Worm (Caenorhabditis elegans) whole organism, young adult: ENCODE measurements around the gene bmk-1.
A peak's percentile ranks its signal among the peaks of the same experiment; 100 is the strongest.

Experiments
- B0336.3 ChIP-seq: fragments of 200-800 bp; sonication (Bioruptor generic); IDR thresholded peaks from 2 replicates; pipeline ENCODE4 v1.3.6; 2022; ENCODE audit warnings: missing genetic modification characterization, missing compliant biosample characterization
- C06A6.2 ChIP-seq: fragments of 200-800 bp; sonication (Bioruptor generic); conservative IDR thresholded peaks from 2 replicates; pipeline ENCODE4 v1.3.6; 2022; ENCODE audit warnings: missing genetic modification characterization, missing compliant biosample characterization
- F22D6.2 ChIP-seq: sonication (generic microtip); optimal IDR thresholded peaks from 2 replicates; lab custom pipeline; 2016; ENCODE audit warnings: mild to moderate bottlenecking, missing genetic modification characterization, missing compliant biosample characterization
- F55B11.4 ChIP-seq: sonication (generic microtip); optimal IDR thresholded peaks from 2 replicates; lab custom pipeline; 2016; ENCODE audit warnings: missing compliant biosample characterization, missing genetic modification characterization, borderline replicate concordance; ENCODE audit not compliant: insufficient read depth
- F57A8.1 ChIP-seq: fragments of 200-800 bp; sonication (Bioruptor generic); optimal IDR thresholded peaks from 2 replicates; lab custom pipeline; 2018; ENCODE audit warnings: mild to moderate bottlenecking, missing genetic modification characterization, moderate library complexity, missing compliant biosample characterization
- F57C9.4 ChIP-seq: sonication (generic microtip); optimal IDR thresholded peaks from 2 replicates; lab custom pipeline; 2017; ENCODE audit warnings: mild to moderate bottlenecking, missing genetic modification characterization, missing compliant biosample characterization
- K12H6.12 ChIP-seq: fragments of 200-800 bp; sonication (Bioruptor generic); optimal IDR thresholded peaks from 2 replicates; lab custom pipeline; 2018; ENCODE audit warnings: mild to moderate bottlenecking, missing genetic modification characterization, missing compliant biosample characterization
- athp-1 ChIP-seq: sonication (generic microtip); optimal IDR thresholded peaks from 2 replicates; lab custom pipeline; 2017; ENCODE audit warnings: mild to moderate bottlenecking, missing genetic modification characterization, missing compliant biosample characterization
- attf-3 ChIP-seq: fragments of 200-800 bp; sonication (Bioruptor generic); conservative IDR thresholded peaks from 2 replicates; pipeline ENCODE4 v1.3.6; 2022; ENCODE audit warnings: missing genetic modification reagents, missing genetic modification characterization, missing compliant biosample characterization
- attf-5 ChIP-seq: fragments of 200-800 bp; sonication (Bioruptor generic); optimal IDR thresholded peaks from 2 replicates; lab custom pipeline; 2018; ENCODE audit warnings: mild to moderate bottlenecking, missing genetic modification characterization, missing compliant biosample characterization
- attf-6 ChIP-seq: fragments of 200-800 bp; sonication (Bioruptor generic); IDR thresholded peaks from 2 replicates; pipeline ENCODE4 v1.3.6; 2022; ENCODE audit warnings: missing genetic modification reagents, missing genetic modification characterization, missing compliant biosample characterization
- ccch-3 ChIP-seq: fragments of 200-800 bp; sonication (Bioruptor generic); optimal IDR thresholded peaks from 2 replicates; lab custom pipeline; 2018; ENCODE audit warnings: mild to moderate bottlenecking, missing genetic modification characterization, missing compliant biosample characterization
- cebp-1 ChIP-seq, 2 experiments: fragments of 200-800 bp in 1 of 2; sonication (Bioruptor generic) in 1 of 2; sonication (generic microtip) in 1 of 2; IDR thresholded peaks in 1 of 2; optimal IDR thresholded peaks in 1 of 2; 2 replicates each; pipeline versions ENCODE4 v1.3.6 to Lab custom; 2017 to 2022; ENCODE audit warnings: missing compliant biosample characterization in 2 of 2, missing genetic modification characterization in 2 of 2, mild to moderate bottlenecking in 1 of 2, missing genetic modification reagents in 1 of 2, moderate library complexity in 1 of 2
- ceh-100 ChIP-seq: fragments of 200-800 bp; sonication (Bioruptor generic); IDR thresholded peaks from 2 replicates; pipeline ENCODE4 v1.3.6; 2022; ENCODE audit warnings: missing genetic modification reagents, missing genetic modification characterization, missing compliant biosample characterization
- ceh-27 ChIP-seq: fragments of 200-800 bp; sonication (Bioruptor generic); optimal IDR thresholded peaks from 2 replicates; lab custom pipeline; 2018; ENCODE audit warnings: mild to moderate bottlenecking, missing genetic modification characterization, moderate library complexity, missing compliant biosample characterization
- ceh-91 ChIP-seq: fragments of 200-800 bp; sonication (Bioruptor generic); IDR thresholded peaks from 2 replicates; pipeline ENCODE4 v1.3.6; 2022; ENCODE audit warnings: missing genetic modification reagents, missing genetic modification characterization, missing compliant biosample characterization
- dpff-1 ChIP-seq: sonication (generic microtip); optimal IDR thresholded peaks from 2 replicates; lab custom pipeline; 2017; ENCODE audit warnings: mild to moderate bottlenecking, missing genetic modification characterization, missing compliant biosample characterization
- dpl-1 ChIP-seq: fragments of 150-350 bp; optimal IDR thresholded peaks from 2 replicates; lab custom pipeline; 2014; ENCODE audit warnings: missing biosample characterization, missing genetic modification reagents, missing genetic modification characterization
- ekl-4 ChIP-seq: fragments of 200-800 bp; sonication (Bioruptor generic); IDR thresholded peaks from 2 replicates; pipeline ENCODE4 v1.3.6; 2022; ENCODE audit warnings: missing genetic modification reagents, missing genetic modification characterization, missing compliant biosample characterization
- ets-4 ChIP-seq: fragments of 200-800 bp; sonication (Bioruptor generic); optimal IDR thresholded peaks from 2 replicates; lab custom pipeline; 2018; ENCODE audit warnings: mild to moderate bottlenecking, missing genetic modification characterization, missing compliant biosample characterization
- hlh-12 ChIP-seq: sonication (generic microtip); optimal IDR thresholded peaks from 2 replicates; lab custom pipeline; 2016; ENCODE audit warnings: missing genetic modification characterization, missing compliant biosample characterization
- hsf-1 ChIP-seq: fragments of 200-800 bp; sonication (Bioruptor generic); IDR thresholded peaks from 2 replicates; pipeline ENCODE4 v1.3.6; 2022; ENCODE audit warnings: missing genetic modification reagents, missing genetic modification characterization, missing compliant biosample characterization
- lin-35 ChIP-seq, 3 experiments: fragments of 150-350 bp in 2 of 3; sonication (generic microtip) in 1 of 3; optimal IDR thresholded peaks; 2 replicates each; lab custom pipeline; 2014 to 2018; ENCODE audit warnings: missing biosample characterization in 3 of 3, missing genetic modification characterization in 3 of 3, missing genetic modification reagents in 3 of 3
- lin-54 ChIP-seq: fragments of 200-800 bp; sonication (Bioruptor generic); optimal IDR thresholded peaks from 2 replicates; lab custom pipeline; 2018; ENCODE audit warnings: mild to moderate bottlenecking, missing genetic modification characterization, missing compliant biosample characterization
- lsy-27 ChIP-seq: sonication (generic microtip); optimal IDR thresholded peaks from 2 replicates; lab custom pipeline; 2017; ENCODE audit warnings: missing genetic modification characterization, mild to moderate bottlenecking, missing compliant biosample characterization, antibody characterized with exemption, missing genotype, borderline replicate concordance; ENCODE audit not compliant: insufficient read depth
- madf-3 ChIP-seq: fragments of 200-800 bp; sonication (Bioruptor generic); IDR thresholded peaks from 2 replicates; pipeline ENCODE4 v1.3.6; 2022; ENCODE audit warnings: missing genetic modification reagents, missing genetic modification characterization, missing compliant biosample characterization
- madf-6 ChIP-seq: fragments of 200-800 bp; sonication (Bioruptor generic); IDR thresholded peaks from 2 replicates; pipeline ENCODE4 v1.3.6; 2022; ENCODE audit warnings: missing genetic modification reagents, missing genetic modification characterization, missing compliant biosample characterization
- mcd-1 ChIP-seq: fragments of 200-800 bp; sonication (Bioruptor generic); IDR thresholded peaks from 2 replicates; pipeline ENCODE4 v1.3.6; 2022; ENCODE audit warnings: missing genetic modification reagents, missing genetic modification characterization, missing compliant biosample characterization
- mel-28 ChIP-seq: sonication (generic microtip); optimal IDR thresholded peaks from 2 replicates; lab custom pipeline; 2016; ENCODE audit warnings: borderline replicate concordance, mild to moderate bottlenecking, missing genetic modification characterization, missing compliant biosample characterization
- nfyb-1 ChIP-seq: fragments of 200-800 bp; sonication (Bioruptor generic); IDR thresholded peaks from 2 replicates; pipeline ENCODE4 v1.3.6; 2022; ENCODE audit warnings: missing genetic modification reagents, missing genetic modification characterization, missing compliant biosample characterization
- nhr-27 ChIP-seq: fragments of 200-800 bp; sonication (Bioruptor generic); optimal IDR thresholded peaks from 2 replicates; lab custom pipeline; 2018; ENCODE audit warnings: mild to moderate bottlenecking, missing genetic modification characterization, moderate library complexity, missing compliant biosample characterization
- nhr-90 ChIP-seq: sonication (generic microtip); optimal IDR thresholded peaks from 2 replicates; lab custom pipeline; 2016; ENCODE audit warnings: missing genotype, mild to moderate bottlenecking, missing genetic modification characterization, missing compliant biosample characterization
- rcor-1 ChIP-seq: fragments of 200-800 bp; sonication (Bioruptor generic); IDR thresholded peaks from 2 replicates; pipeline ENCODE4 v1.3.6; 2022; ENCODE audit warnings: missing genetic modification reagents, missing genetic modification characterization, missing compliant biosample characterization
- rpc-1 ChIP-seq, 2 experiments: fragments of 150-350 bp in 1 of 2; sonication (generic microtip) in 1 of 2; optimal IDR thresholded peaks; 2 replicates each; lab custom pipeline; 2014 to 2018; ENCODE audit warnings: missing biosample characterization in 1 of 2, missing genetic modification characterization in 1 of 2, missing genetic modification reagents in 1 of 2, missing genotype in 1 of 2
- sdz-38 ChIP-seq: sonication (generic microtip); optimal IDR thresholded peaks from 2 replicates; lab custom pipeline; 2016; ENCODE audit warnings: missing genotype, missing genetic modification characterization, missing compliant biosample characterization
- snpc-3.4 ChIP-seq: sonication (generic microtip); optimal IDR thresholded peaks from 2 replicates; lab custom pipeline; 2017; ENCODE audit warnings: missing genetic modification characterization, mild to moderate bottlenecking, missing compliant biosample characterization, antibody characterized with exemption, moderate library complexity, missing genotype, missing genetic modification reagents
- sptf-2 ChIP-seq: fragments of 200-800 bp; sonication (Bioruptor generic); optimal IDR thresholded peaks from 2 replicates; lab custom pipeline; 2018; ENCODE audit warnings: mild to moderate bottlenecking, missing genetic modification characterization, missing compliant biosample characterization
- tlf-1 ChIP-seq: fragments of 200-800 bp; sonication (Bioruptor generic); optimal IDR thresholded peaks from 2 replicates; lab custom pipeline; 2018; ENCODE audit warnings: mild to moderate bottlenecking, missing genetic modification characterization, missing compliant biosample characterization
- unc-130 ChIP-seq: sonication (generic microtip); optimal IDR thresholded peaks from 2 replicates; lab custom pipeline; 2016; ENCODE audit warnings: missing genetic modification reagents, missing genetic modification characterization, missing compliant biosample characterization
- zfh-2 ChIP-seq: fragments of 200-800 bp; sonication (Bioruptor generic); conservative IDR thresholded peaks from 2 replicates; pipeline ENCODE4 v1.3.6; 2022; ENCODE audit warnings: missing genetic modification reagents, missing genetic modification characterization, missing compliant biosample characterization
- ztf-18 ChIP-seq: sonication (generic microtip); optimal IDR thresholded peaks from 2 replicates; lab custom pipeline; 2016; ENCODE audit warnings: missing genotype, mild to moderate bottlenecking, missing genetic modification characterization, missing compliant biosample characterization
- ztf-25 ChIP-seq: fragments of 200-800 bp; sonication (Bioruptor generic); IDR thresholded peaks from 2 replicates; pipeline ENCODE4 v1.3.6; 2022; ENCODE audit warnings: missing genetic modification reagents, missing genetic modification characterization, missing compliant biosample characterization
- ztf-28 ChIP-seq: fragments of 200-800 bp; sonication (Bioruptor generic); IDR thresholded peaks from 2 replicates; pipeline ENCODE4 v1.3.6; 2022; ENCODE audit warnings: missing genetic modification reagents, missing genetic modification characterization, missing compliant biosample characterization

The bmk-1 gene

DNA sequence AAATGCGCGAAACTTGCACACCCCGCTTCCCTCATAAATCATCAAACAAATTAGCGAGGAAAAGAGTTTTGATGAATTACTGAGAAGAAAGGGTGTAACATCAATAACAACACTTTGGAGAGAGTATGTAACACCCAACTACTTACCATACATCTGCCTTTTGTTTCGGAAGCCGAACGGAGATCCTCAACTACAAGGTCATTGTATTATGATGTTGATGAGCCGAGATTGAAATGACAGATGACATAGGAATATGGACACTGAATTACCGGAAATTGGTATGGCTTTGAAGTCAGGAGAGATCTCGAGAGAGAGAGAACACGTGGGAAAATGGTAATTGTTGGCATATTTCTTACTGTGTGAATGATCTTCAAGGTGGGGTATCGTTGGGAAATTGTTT, 30.8 kb downstream of the bmk-1 start:
- TF ChIP-seq tlf-1 (GFP tag; lab: Kevin White, UChicago) (no peak), zfh-2 (GFP tag; lab: Robert Waterston, UW) (no peak), sptf-2 (GFP tag; lab: Kevin White, UChicago) (no peak), lin-54 (GFP tag; lab: Kevin White, UChicago) (no peak), ztf-18 (tag; lab: Kevin White, UChicago) (no peak), snpc-3.4 (tag; lab: Kevin White, UChicago) (no peak), lin-35 (GFP tag; optimal IDR thresholded peaks at IDR 0.05; lab: Kevin White, UChicago) (no peak), ccch-3 (no peak), mel-28 (tag; lab: Kevin White, UChicago) (no peak), madf-6 (GFP tag; lab: Robert Waterston, UW) (no peak), nhr-27 (tag; lab: Kevin White, UChicago) (no peak), ets-4 (GFP tag; lab: Kevin White, UChicago) (no peak), F57A8.1 (GFP tag; lab: Kevin White, UChicago) (no peak)

DNA sequence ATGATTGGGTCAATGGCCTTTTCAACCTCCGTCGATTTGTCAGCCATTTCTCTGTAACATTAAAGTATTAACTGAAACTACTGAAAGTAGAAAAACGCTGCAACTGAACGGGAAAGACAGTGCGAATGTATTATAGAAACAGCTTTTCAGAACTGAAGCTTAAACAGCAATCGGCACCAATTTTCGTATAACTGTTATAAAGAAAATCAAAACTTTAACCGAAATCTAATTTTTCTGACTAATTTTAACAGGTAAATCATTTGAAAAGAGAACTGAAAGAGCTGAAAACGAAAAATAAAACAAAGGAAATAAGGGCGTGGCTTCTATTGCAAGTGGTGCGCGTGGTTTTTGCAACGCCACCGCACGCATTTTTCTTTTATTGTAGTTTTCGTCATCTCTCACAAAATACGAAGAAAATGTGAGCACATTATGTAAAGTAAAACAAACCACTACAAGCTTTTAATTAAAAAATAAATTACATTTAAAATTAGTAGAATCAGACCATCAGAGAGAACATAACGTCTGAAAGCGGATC, 31.8 kb downstream of the bmk-1 start, which contains the start of gene rrsr-1:
Gene rrsr-1, minus strand, starts transcription at position 51 of the 535 bp plus-strand sequence.
- no peak for TF ChIP-seq attf-3 (GFP tag; lab: Robert Waterston, UW)
- no peak for TF ChIP-seq nhr-90 (tag; lab: Kevin White, UChicago)
- TF ChIP-seq ztf-28 (GFP tag; lab: Robert Waterston, UW): no peak
- TF ChIP-seq sptf-2 (GFP tag; lab: Kevin White, UChicago): no peak
- TF ChIP-seq ztf-18 (tag; lab: Kevin White, UChicago): no peak
- no peak for TF ChIP-seq rcor-1 (GFP tag; lab: Robert Waterston, UW)
- no peak for TF ChIP-seq B0336.3 (GFP tag; lab: Robert Waterston, UW)
- no peak for TF ChIP-seq F57A8.1 (GFP tag; lab: Kevin White, UChicago)
- TF ChIP-seq madf-3 (GFP tag; lab: Robert Waterston, UW): no peak
- TF ChIP-seq ceh-91 (GFP tag; lab: Robert Waterston, UW): no peak
- peak; percentile 31; the same call in 1 of the 2 replicates for TF ChIP-seq madf-6 (GFP tag; lab: Robert Waterston, UW)
- TF ChIP-seq snpc-3.4 (tag; lab: Kevin White, UChicago): peak; percentile 14
- no peak for TF ChIP-seq lsy-27 (tag; lab: Kevin White, UChicago)
- 0 out of 2 replicates have a peak, but pooled peaks have one; percentile 20 for TF ChIP-seq mcd-1 (GFP tag; lab: Robert Waterston, UW)
- TF ChIP-seq rpc-1 (optimal IDR thresholded peaks at IDR 0.05; lab: Kevin White, UChicago): peak; percentile 11
- TF ChIP-seq rpc-1 (tag; optimal IDR thresholded peaks at IDR 0.05; lab: Kevin White, UChicago): no peak
- peak; percentile 78 for TF ChIP-seq ceh-100 (GFP tag; lab: Robert Waterston, UW)
- TF ChIP-seq dpff-1 (tag; lab: Kevin White, UChicago): no peak
- no peak for TF ChIP-seq sdz-38 (tag; lab: Kevin White, UChicago)
- no peak for TF ChIP-seq ceh-27 (GFP tag; lab: Kevin White, UChicago)
- no peak for TF ChIP-seq C06A6.2 (GFP tag; lab: Robert Waterston, UW)
- TF ChIP-seq athp-1 (tag; lab: Kevin White, UChicago): no peak
- no peak for TF ChIP-seq nfyb-1
- no peak for TF ChIP-seq ccch-3
- TF ChIP-seq ekl-4 (GFP tag; lab: Robert Waterston, UW): no peak
- no peak for TF ChIP-seq dpl-1 (GFP tag; lab: Kevin White, UChicago)
- no peak for TF ChIP-seq F55B11.4 (tag; lab: Kevin White, UChicago)

DNA sequence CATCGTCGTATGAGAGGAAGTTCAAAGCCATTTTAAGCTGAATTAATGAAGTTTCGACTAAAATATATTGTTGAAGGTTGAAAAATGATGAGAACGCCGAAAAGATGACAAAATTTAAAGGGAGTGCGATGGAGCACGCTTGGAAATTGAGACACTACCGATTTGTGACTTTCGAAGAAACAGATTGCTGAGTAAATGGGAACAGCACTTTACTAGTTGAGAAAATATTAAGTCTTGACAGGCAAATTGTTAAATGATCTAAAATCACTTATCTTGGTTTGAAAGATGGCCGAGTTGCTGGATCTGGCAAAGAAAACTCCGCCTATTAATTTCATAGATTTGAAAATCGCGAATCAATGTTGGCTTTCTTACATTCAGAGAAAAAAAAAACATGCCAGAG, 33.5 kb downstream of the bmk-1 start, which contains the start of gene rpoa-12:
Gene rpoa-12, minus strand, starts transcription at position 37 of the 400 bp plus-strand sequence.
- TF ChIP-seq K12H6.12 (tag; lab: Kevin White, UChicago) (peak; percentile 17), mcd-1 (GFP tag; lab: Robert Waterston, UW) (peak; percentile 42; the same call in 1 of the 2 replicates), athp-1 (tag; lab: Kevin White, UChicago) (no peak), F57C9.4 (tag; lab: Kevin White, UChicago) (no peak), cebp-1 (GFP tag; IDR thresholded peaks at IDR 0.05; lab: Robert Waterston, UW) (no peak), cebp-1 (tag; optimal IDR thresholded peaks at IDR 0.05; lab: Kevin White, UChicago) (no peak), hlh-12 (tag; lab: Kevin White, UChicago) (no peak), unc-130 (GFP tag; lab: Kevin White, UChicago) (peak; percentile 8), hsf-1 (GFP tag; lab: Robert Waterston, UW) (0 out of 2 replicates have a peak, but pooled peaks have one; percentile 38), ceh-100 (GFP tag; lab: Robert Waterston, UW) (peak; percentile 88), F22D6.2 (tag; lab: Kevin White, UChicago) (no peak), madf-6 (GFP tag; lab: Robert Waterston, UW) (no peak), ztf-25 (0 out of 2 replicates have a peak, but pooled peaks have one; percentile 23), attf-5 (GFP tag; lab: Kevin White, UChicago) (peak; percentile 8), attf-6 (GFP tag; lab: Robert Waterston, UW) (0 out of 2 replicates have a peak, but pooled peaks have one; percentile 10)
